Worm (Caenorhabditis elegans) whole organism, L4/young adult: Measurements from ENCODE around the gene EGAP5.1.

Experiments used
- W03F9.2 ChIP-seq: fragments of 150-350 bp; optimal IDR thresholded peaks from 2 replicates; lab custom pipeline; 2014; ENCODE audit warnings: missing biosample characterization, missing genetic modification characterization
- dao-5 ChIP-seq: sonication (generic microtip); optimal IDR thresholded peaks from 2 replicates; lab custom pipeline; 2016; ENCODE audit warnings: missing genotype, missing genetic modification characterization, moderate library complexity, missing compliant biosample characterization
- him-1 ChIP-seq: sonication (generic microtip); optimal IDR thresholded peaks from 2 replicates; lab custom pipeline; 2016; ENCODE audit warnings: missing genotype, missing genetic modification reagents, missing genetic modification characterization, missing compliant biosample characterization

EGAP5.1 gene

ce11 chrX:5131760-5132159 lies 31.1 kb upstream of the EGAP5.1 start:
- no peak for TF ChIP-seq W03F9.2 (tag; lab: Kevin White, UChicago)
- TF ChIP-seq him-1, result no peak
- no peak for TF ChIP-seq dao-5 (tag; lab: Kevin White, UChicago)

DNA sequence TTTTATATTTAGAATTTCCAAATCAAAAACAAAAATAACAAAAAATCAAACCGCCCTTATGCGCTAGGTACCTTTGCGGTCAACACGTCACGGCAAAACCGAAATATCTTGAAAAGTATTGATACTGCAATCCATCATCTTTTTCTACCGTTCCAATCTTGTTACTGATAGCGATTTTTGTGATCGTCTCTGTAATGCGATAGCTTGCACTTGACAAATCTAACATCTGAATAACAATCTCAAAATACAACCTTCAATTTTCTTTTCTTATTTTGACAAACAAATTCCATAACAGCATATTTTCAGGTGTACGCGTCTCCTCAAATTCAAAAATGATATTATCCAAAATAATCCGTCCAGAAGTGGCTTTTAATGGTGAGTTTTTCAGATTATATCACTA lies 28.9 kb upstream of the EGAP5.1 start, which contains the start of gene tbc-7:
Gene tbc-7, plus strand, starts transcription at position 301 of the 400 bp plus-strand sequence.
- TF ChIP-seq dao-5 (tag; lab: Kevin White, UChicago), result no peak
- TF ChIP-seq W03F9.2 (tag; lab: Kevin White, UChicago), result no peak
- no peak for TF ChIP-seq him-1

ce11 chrX:5135548-5135947 lies 27.3 kb upstream of the EGAP5.1 start:
- TF ChIP-seq him-1 (no peak), W03F9.2 (tag; lab: Kevin White, UChicago) (no peak), dao-5 (tag; lab: Kevin White, UChicago) (no peak)

ce11 chrX:5137716-5138470 lies 25.0 kb upstream of the EGAP5.1 start:
- TF ChIP-seq W03F9.2 (tag; lab: Kevin White, UChicago) (no peak), him-1 (no peak), dao-5 (tag; lab: Kevin White, UChicago) (no peak)

ce11 chrX:5140177-5140576 lies 22.7 kb upstream of the EGAP5.1 start:
- TF ChIP-seq W03F9.2 (tag; lab: Kevin White, UChicago) (no peak), him-1 (peak; percentile 45), dao-5 (tag; lab: Kevin White, UChicago) (no peak)

- no peak for TF ChIP-seq him-1
- TF ChIP-seq dao-5 (tag; lab: Kevin White, UChicago), result no peak
- no peak for TF ChIP-seq W03F9.2 (tag; lab: Kevin White, UChicago)
Measured at ce11 chrX:5142403-5142802, 20.5 kb upstream of the EGAP5.1 start.

DNA sequence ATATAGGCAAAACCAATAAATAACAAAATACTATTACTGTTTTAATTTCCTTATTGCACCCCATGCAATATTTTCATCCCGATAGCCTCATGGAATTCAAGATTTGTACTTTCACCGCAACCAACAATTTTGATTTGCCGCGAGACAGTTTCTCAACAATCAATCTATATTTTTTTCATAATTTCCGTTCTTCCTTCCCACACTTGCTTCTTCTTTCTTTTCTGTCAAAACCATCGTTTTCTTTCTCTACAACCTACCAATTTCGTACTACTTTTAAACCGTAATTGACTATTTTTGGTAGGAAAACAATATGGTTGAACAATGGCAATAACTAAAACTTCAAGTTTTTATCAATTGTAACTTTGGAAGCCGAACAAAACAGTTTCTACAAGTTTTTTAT lies 14.9 kb upstream of the EGAP5.1 start, which contains the start of gene C31H2.14:
Gene C31H2.14, plus strand, starts transcription at position 301 of the 400 bp plus-strand sequence.
- TF ChIP-seq him-1 (no peak), W03F9.2 (tag; lab: Kevin White, UChicago) (no peak), dao-5 (tag; lab: Kevin White, UChicago) (no peak)

DNA sequence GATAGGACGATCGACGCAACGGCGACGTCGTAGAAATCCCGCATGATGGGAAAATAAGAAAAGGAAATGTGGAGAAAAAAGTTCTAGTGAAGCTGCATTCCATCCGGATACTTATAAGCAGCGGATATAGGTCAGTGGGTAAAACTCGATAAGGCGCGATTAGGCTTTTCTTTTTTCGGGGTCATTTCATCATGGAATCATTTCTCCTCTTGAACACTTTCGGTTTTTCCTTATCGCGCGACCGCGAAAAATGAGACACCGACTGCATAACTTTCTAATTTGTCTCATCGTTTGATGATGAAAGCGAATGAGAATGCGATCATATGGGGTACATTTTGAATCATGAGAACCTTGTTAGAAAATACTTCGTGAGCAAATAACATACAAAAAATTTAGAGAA lies 12.5 kb upstream of the EGAP5.1 start, which contains the start of gene dpy-8:
Gene dpy-8, minus strand, starts transcription at position 88 of the 400 bp plus-strand sequence.
- TF ChIP-seq him-1 (no peak), W03F9.2 (tag; lab: Kevin White, UChicago) (no peak), dao-5 (tag; lab: Kevin White, UChicago) (no peak)

DNA sequence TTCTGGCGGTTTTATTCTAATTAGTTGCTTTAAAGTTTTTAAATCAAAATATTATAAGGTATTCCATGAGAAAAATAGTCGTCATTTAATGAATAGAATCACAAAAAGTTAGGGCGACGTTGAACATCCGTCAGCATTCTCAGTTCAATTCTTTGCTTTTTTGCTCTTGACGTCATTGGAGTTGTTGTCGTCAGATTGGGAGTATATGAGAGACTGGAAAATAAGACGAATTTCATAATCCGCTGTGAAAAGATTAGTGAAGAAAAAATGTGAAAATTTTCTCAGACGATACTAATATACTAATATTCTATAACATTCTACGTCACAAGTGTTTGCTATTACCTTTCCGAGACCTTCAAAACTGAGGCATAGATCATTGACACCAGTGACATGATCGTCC lies 11.5 kb upstream of the EGAP5.1 start:
- TF ChIP-seq him-1 (no peak), W03F9.2 (tag; lab: Kevin White, UChicago) (no peak), dao-5 (tag; lab: Kevin White, UChicago) (no peak)

ce11 chrX:5151866-5152265 lies 11.0 kb upstream of the EGAP5.1 start:
- TF ChIP-seq dao-5 (tag; lab: Kevin White, UChicago) (no peak), W03F9.2 (tag; lab: Kevin White, UChicago) (no peak), him-1 (no peak)

DNA sequence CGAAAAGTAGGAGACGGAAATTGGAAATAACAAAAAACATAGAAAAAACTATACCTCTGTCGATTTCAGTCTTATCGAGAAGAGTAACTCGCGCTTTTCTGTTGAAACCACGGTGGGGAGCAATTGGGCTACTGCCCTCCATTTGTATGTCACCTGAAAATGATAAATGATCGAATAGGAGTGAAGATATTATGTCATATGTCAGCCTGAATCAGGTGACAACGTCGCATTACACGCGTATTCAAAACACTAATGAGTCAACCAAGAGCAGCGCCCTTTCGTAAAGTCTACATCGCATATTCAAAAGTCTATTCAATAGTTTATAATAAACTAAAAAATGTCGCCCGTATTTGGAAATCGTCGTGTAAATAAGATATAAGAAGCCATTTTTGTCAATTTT lies 9.9 kb upstream of the EGAP5.1 start:
- TF ChIP-seq dao-5 (tag; lab: Kevin White, UChicago) (no peak), W03F9.2 (tag; lab: Kevin White, UChicago) (no peak), him-1 (no peak)

DNA sequence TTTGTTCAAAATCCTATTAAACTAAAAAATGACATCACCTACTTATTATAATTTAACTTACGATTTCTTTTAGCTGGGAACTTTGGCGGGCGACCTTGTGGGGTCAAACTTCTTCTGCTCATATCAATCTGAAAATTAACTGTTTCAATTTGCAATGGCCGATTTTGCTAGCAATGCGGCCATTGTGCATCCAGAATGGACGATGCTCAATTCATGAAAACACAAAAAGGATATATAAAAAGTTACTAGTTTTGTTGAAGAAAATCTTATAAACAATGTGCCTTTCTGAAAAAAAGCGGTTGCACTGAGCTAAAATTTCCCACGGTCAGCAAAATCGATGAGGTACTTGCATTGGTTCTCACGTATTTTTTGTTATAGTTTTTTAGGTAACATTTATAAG lies 8.6 kb upstream of the EGAP5.1 start, which contains the start of gene C31H2.3:
Gene C31H2.3, minus strand, starts transcription at position 101 of the 400 bp plus-strand sequence.
- no peak for TF ChIP-seq him-1
- TF ChIP-seq W03F9.2 (tag; lab: Kevin White, UChicago), result no peak
- TF ChIP-seq dao-5 (tag; lab: Kevin White, UChicago), result no peak

- TF ChIP-seq him-1 (no peak), W03F9.2 (tag; lab: Kevin White, UChicago) (no peak), dao-5 (tag; lab: Kevin White, UChicago) (no peak)
Measured at ce11 chrX:5159645-5160044, 3.2 kb upstream of the EGAP5.1 start, which contains the start of gene C31H2.4. C31H2.4 (minus strand) TSS chrX:5159663.

DNA sequence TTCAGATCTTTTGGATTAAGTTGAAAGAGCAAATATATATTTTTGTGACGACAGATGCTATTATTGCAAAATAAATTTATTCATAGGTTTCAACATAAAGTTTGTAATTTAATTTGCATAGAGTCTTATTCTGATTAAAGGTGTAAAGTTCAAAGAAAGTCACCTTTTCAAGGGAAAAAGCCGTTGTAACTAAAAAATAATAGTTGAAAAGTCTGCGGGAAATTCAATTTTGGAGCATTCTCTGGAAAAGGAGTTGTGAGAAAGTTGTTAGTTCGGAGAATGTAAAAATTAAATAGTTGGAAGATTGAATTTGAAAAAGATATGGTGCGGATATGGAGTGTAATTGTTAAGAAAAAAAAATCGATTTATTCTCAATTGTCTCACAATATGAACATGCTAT lies 1.2 kb downstream of the EGAP5.1 start:
- no peak for TF ChIP-seq him-1
- TF ChIP-seq dao-5 (tag; lab: Kevin White, UChicago), result no peak
- TF ChIP-seq W03F9.2 (tag; lab: Kevin White, UChicago), result no peak
